Fruit fly (Drosophila melanogaster) S2 (cell line): ENCODE data around the gene CG10445.

Experiments
- CG8478 ChIP-seq: fragments of >200 bp; optimal IDR thresholded peaks from 2 replicates; lab custom pipeline; 2018
- CTCF ChIP-seq, 2 experiments: fragments of >200 bp; optimal IDR thresholded peaks; 2 replicates each; lab custom pipeline; 2018

CG10445 gene

DNA sequence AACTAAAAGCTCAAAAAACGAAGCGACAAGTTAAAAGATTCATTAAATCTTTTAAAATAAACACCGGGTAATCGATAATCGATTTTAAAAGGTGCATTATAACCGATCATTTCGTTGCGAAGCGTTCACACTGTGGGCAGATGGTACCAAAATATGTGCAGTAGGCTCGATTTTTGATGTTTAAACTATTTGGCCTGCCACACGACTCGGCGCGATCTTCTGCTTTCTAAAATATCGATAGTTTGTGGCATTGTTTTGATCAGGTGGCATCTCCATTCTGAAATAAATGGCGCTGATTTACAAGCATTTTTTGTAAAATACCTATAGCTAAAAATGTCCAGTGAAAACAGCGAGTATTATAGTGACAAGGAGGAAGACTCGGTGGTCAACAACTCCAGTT is at the start of gene CG10445, which contains the start of gene lds:
CG10445 (minus strand) TSS at position 104 of the 400 bp plus-strand sequence.
lds (plus strand) TSS at position 236 of the 400 bp plus-strand sequence.
- peak; percentile 22 to 44 for TF ChIP-seq CTCF (optimal IDR thresholded peaks at IDR 0.05; lab: Kevin White, UChicago)
- no peak for TF ChIP-seq CG8478

DNA sequence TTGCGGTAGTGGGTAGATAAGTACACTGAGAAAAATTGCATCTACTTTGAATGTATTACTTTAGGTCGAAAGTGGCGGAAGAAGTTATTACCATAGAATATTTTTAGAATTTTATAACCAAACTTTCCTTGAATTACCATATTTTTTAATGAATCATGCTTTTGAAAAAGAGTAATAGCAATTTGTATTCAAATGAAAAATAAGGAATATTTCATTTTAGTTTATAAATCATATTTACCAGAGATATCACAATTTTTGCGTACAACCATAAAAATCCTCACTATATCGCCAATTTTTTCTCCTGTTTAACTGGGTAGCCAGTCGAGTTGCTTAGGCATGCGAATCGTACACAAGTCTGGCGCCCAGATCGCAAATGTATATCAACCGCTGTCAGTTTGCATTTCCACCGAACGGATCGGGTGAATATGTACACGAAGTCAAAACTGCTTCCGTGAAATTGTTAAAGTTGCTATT is 49.6 kb upstream of the CG10445 start:
- TF ChIP-seq CTCF (optimal IDR thresholded peaks at IDR 0.05; lab: Kevin White, UChicago), result no peak
- TF ChIP-seq CG8478, result no peak

dm6 chr3R:7968958-7969701 is 49.0 kb upstream of the CG10445 start:
- no peak for TF ChIP-seq CTCF (optimal IDR thresholded peaks at IDR 0.05; lab: Kevin White, UChicago)
- no peak for TF ChIP-seq CG8478

dm6 chr3R:7967801-7968200 is 47.7 kb upstream of the CG10445 start:
- no peak for TF ChIP-seq CG8478
- no peak for TF ChIP-seq CTCF (optimal IDR thresholded peaks at IDR 0.05; lab: Kevin White, UChicago)

DNA sequence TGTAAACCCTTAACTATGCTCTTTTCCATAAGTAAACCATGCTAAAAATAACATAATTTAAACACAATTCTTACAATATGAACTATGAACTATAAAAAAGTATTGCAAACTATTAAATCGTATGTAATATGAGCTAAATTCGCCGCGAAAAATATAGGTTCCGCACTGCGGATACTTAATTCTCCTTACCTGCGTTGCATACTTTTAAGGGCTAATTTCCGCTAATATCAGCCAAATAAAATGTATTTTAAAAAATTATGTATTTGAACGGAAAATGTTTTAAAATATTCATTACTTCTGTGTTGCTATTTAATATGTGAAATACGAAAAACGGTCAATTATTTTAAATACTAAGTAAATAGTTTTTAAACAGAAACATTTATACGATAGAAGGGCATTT is 47.2 kb upstream of the CG10445 start, which contains the start of gene dsx:
dsx (minus strand) TSS at position 62 of the 400 bp plus-strand sequence.
- TF ChIP-seq CTCF (optimal IDR thresholded peaks at IDR 0.05; lab: Kevin White, UChicago) (no peak), CG8478 (no peak)

- TF ChIP-seq CTCF (optimal IDR thresholded peaks at IDR 0.05; lab: Kevin White, UChicago), result no peak
- TF ChIP-seq CG8478, result no peak
These were observed 46.6 kb upstream of the CG10445 start for dm6 chr3R:7966544-7967264.

- TF ChIP-seq CG8478 (no peak), CTCF (optimal IDR thresholded peaks at IDR 0.05; lab: Kevin White, UChicago) (no peak)
These were observed 44.7 kb upstream of the CG10445 start for dm6 chr3R:7964751-7965319.

DNA sequence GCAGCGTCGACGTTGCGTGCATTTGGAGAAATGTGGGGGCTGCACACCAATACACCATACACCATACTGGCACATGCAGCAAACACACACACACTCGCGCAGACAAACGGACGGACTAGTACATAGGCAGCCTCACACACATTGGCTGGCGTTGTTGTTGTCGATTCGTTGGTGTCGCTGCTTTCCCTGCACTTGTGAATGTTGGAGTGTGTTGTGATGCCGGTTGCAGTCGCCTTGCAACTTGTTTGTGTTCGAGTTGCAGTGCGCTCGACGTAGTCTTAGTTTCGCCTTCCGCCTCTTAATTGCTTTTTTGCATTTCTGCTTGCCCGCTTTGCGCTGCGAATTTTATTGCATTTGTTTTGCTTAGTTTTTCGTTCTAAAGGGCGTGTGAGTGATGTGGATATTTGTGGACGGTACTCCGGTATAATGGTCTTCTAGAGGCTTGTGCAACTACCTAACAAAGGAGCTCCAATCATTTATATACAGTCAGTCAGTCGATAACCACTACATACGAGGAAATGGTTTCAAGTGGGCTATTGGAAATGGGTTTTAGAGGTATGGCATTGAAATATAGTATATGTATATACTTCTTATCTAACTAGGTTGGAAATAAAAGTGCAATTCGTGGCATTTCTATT is 43.5 kb upstream of the CG10445 start:
- TF ChIP-seq CTCF (optimal IDR thresholded peaks at IDR 0.05; lab: Kevin White, UChicago) (no peak), CG8478 (no peak)

DNA sequence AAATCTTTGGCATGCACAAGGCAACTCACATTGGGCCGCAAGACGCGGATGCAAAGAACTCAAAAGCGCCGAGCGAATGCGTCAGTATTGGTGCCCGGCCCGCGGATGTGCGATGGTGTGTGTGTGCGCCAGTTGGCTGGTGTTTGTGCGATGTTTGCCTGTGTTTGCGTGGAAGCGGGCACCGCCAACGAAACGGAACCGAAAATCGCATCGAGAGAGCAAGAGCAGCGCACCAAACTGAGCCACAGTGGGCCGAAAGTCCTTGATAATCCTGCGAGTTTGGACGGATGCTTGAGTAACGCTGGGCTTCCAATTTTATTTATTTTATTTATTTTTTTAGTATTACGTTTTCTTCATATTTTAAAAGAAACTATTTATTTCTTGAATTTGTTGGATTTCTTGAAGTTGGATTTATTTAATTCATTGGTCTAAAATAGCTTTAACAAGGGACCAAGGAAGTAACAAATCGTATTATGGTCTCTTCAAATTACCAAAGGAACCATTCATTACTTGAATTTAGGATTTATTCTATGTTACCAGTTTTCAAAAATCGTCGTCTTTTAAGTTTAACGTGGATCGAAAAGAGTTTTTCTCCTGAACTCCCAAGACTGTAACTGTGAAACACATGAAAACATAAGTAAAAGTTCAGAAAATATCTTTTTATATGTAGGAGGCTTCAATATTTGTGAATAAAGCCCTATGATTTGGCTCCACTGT is 42.8 kb upstream of the CG10445 start:
- TF ChIP-seq CTCF (optimal IDR thresholded peaks at IDR 0.05; lab: Kevin White, UChicago) (no peak), CG8478 (no peak)

DNA sequence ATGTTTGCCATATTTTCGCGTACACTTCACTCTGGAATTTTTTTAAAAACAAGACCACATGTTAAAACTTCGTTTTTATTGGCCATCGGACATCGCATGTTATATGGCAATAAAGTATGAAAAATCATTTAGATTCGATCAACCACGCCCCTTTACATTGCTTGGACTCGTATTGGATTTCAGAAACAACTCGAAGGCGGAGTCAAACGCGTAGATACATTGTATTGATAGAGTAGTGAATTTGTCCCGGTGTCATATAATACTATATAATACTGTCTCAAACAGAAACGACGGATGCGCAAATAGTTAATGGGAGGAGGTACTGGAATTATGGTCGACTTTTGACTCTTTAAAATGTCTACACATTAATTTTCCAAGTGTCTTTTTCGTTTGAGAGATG is 41.2 kb upstream of the CG10445 start:
- TF ChIP-seq CTCF (optimal IDR thresholded peaks at IDR 0.05; lab: Kevin White, UChicago) (no peak), CG8478 (no peak)

dm6 chr3R:7957008-7957407 is 36.9 kb upstream of the CG10445 start:
- no peak for TF ChIP-seq CG8478
- TF ChIP-seq CTCF (optimal IDR thresholded peaks at IDR 0.05; lab: Kevin White, UChicago), result no peak

DNA sequence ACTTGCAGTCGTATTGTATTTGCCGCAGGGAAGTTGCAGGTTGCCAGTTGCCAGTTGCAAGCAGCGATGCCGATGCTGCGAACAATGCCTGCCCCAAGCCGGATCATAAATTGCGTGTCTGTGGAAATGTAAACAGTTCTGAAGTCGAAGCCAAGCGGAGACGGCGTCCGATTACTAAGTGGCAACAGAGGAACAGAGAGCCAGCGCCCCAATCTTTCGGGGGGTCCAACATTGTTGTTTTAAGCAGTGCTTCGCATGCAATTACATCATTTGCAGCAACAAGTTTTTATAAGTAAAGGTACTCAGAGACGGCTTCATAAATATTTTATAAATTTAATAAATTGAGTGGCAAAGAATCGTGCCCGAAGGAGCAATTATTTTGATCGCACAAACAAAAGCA is 34.4 kb upstream of the CG10445 start:
- TF ChIP-seq CTCF (optimal IDR thresholded peaks at IDR 0.05; lab: Kevin White, UChicago) (no peak), CG8478 (no peak)

DNA sequence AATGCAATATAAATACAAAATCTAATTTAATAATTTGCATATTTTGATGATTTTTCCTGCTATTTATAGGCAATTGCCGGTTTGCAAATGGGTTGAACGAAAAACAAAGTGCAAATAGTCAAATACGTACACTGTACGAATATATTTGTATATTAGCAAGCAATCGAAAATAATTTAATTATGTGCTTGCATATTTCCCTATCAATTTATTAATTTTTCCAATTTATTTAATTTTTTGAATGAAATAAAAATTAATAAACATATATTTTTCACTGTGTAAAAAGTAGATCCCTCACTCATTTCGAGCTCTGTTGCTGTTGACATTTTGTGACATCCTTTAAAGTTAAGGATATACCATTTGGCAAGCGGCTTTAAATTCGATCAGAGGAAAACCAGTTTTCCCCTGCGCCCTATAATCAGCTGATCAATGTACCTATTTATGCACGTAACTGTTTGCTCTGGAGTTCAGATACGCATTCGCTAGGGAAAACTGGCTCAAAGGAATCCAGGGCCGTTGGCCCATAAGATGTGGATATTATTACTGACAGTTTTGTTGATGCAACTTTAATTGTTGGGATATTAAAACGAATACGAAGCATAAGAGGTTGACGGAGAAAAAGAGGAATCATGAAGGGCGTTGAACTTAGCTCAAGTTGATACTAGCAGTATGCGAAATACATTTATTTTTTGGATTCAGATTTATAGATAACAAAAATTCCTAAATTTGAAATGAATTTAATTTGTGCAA is 33.1 kb upstream of the CG10445 start:
- TF ChIP-seq CTCF (optimal IDR thresholded peaks at IDR 0.05; lab: Kevin White, UChicago) (no peak), CG8478 (no peak)

DNA sequence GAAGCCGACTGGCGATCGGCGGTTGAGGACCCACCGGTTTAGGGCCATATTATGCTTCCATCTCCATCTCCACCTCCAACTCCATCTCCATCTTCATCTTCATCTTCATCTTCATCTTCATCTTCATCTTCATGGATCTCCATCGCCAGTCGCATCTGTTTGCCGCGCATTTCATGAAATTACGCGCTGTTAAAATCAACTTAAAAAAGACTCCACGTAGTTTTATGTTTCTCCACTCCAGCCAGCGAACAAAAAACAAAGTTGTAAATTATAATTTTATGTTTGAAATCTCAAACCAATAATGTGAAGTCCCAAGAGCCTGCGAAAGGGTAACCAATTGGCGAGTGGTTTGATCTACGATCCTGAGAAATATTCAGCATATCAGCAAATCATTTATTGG is 30.0 kb upstream of the CG10445 start:
- TF ChIP-seq CTCF (optimal IDR thresholded peaks at IDR 0.05; lab: Kevin White, UChicago) (no peak), CG8478 (no peak)
